Fruit fly (Drosophila melanogaster) whole organism, wandering third instar larva: Measurements from ENCODE around the gene CG14115.

Experiments
- Abd-B ChIP-seq: fragments of >200 bp; optimal IDR thresholded peaks from 2 replicates; lab custom pipeline; 2017; ENCODE audit warnings: missing biosample characterization, missing genetic modification characterization
- CG32264 ChIP-seq: fragments of 200-800 bp; sonication (Bioruptor generic); optimal IDR thresholded peaks from 2 replicates; lab custom pipeline; 2016; ENCODE audit warnings: missing biosample characterization, missing genetic modification characterization
- CG9705 ChIP-seq: fragments of 200-800 bp; sonication (Bioruptor generic); optimal IDR thresholded peaks from 2 replicates; lab custom pipeline; 2018; ENCODE audit warnings: missing biosample characterization, mild to moderate bottlenecking, missing genetic modification characterization
- CrebA ChIP-seq: fragments of 200-800 bp; sonication (Bioruptor generic); optimal IDR thresholded peaks from 2 replicates; lab custom pipeline; 2016; ENCODE audit warnings: missing biosample characterization, mild to moderate bottlenecking, missing genetic modification characterization, borderline replicate concordance
- Dfd ChIP-seq: fragments of >200 bp; optimal IDR thresholded peaks from 2 replicates; lab custom pipeline; 2017; ENCODE audit warnings: missing biosample characterization, missing genetic modification characterization
- Dif ChIP-seq: fragments of 200-275, 200-300 bp; sonication (Bioruptor generic); optimal IDR thresholded peaks from 2 replicates; lab custom pipeline; 2018; ENCODE audit warnings: missing biosample characterization, missing genetic modification characterization; ENCODE audit not compliant: partially characterized antibody
- GATAd ChIP-seq: sonication (Bioruptor generic); optimal IDR thresholded peaks from 2 replicates; lab custom pipeline; 2016; ENCODE audit warnings: missing biosample characterization, missing genetic modification characterization
- HLH106 ChIP-seq: fragments of 200-800 bp; optimal IDR thresholded peaks from 3 replicates; lab custom pipeline; 2019; ENCODE audit warnings: missing biosample characterization, mild to moderate bottlenecking, missing genetic modification characterization, moderate library complexity
- Hnf4 ChIP-seq: fragments of 200-800 bp; sonication (Bioruptor generic); optimal IDR thresholded peaks from 2 replicates; lab custom pipeline; 2016; ENCODE audit warnings: missing biosample characterization, mild to moderate bottlenecking, missing genetic modification characterization
- Hr78 ChIP-seq: fragments of >200 bp; optimal IDR thresholded peaks from 2 replicates; lab custom pipeline; 2017; ENCODE audit warnings: missing biosample characterization, missing genetic modification characterization
- Hr83 ChIP-seq: fragments of 200-300 bp; sonication (Bioruptor generic); optimal IDR thresholded peaks from 2 replicates; lab custom pipeline; 2016; ENCODE audit warnings: missing biosample characterization, mild to moderate bottlenecking, missing genetic modification characterization, moderate library complexity; ENCODE audit not compliant: poor library complexity, severe bottlenecking
- Jra ChIP-seq: sonication (Bioruptor generic); optimal IDR thresholded peaks from 2 replicates; lab custom pipeline; 2016; ENCODE audit warnings: missing biosample characterization, missing genetic modification characterization
- Mio ChIP-seq: sonication (Bioruptor generic); optimal IDR thresholded peaks from 2 replicates; lab custom pipeline; 2016; ENCODE audit warnings: missing biosample characterization, missing genetic modification characterization
- Myc ChIP-seq: fragments of >200 bp; optimal IDR thresholded peaks from 2 replicates; lab custom pipeline; 2017
- N ChIP-seq: fragments of >200 bp; optimal IDR thresholded peaks from 2 replicates; lab custom pipeline; 2018; ENCODE audit warnings: missing biosample characterization, missing external identifiers, missing genetic modification characterization
- OdsH ChIP-seq: fragments of 200-800 bp; sonication (Bioruptor generic); optimal IDR thresholded peaks from 2 replicates; lab custom pipeline; 2016; ENCODE audit warnings: missing biosample characterization, mild to moderate bottlenecking, missing genetic modification characterization
- Rel ChIP-seq, 2 experiments: fragments of 200-800 bp; sonication (Bioruptor generic) in 1 of 2; optimal IDR thresholded peaks; 2 replicates in 1 of 2; 3 replicates in 1 of 2; lab custom pipeline; 2016 to 2019; ENCODE audit warnings: mild to moderate bottlenecking in 2 of 2, missing biosample characterization in 2 of 2, missing genetic modification characterization in 2 of 2, moderate library complexity in 1 of 2
- Sp1 ChIP-seq: fragments of 200-800 bp; sonication (Bioruptor generic); optimal IDR thresholded peaks from 3 replicates; lab custom pipeline; 2019; ENCODE audit warnings: missing biosample characterization, mild to moderate bottlenecking, missing genetic modification characterization, moderate library complexity
- Vsx2 ChIP-seq: fragments of 200-300, 225-300 bp; sonication (Bioruptor generic); optimal IDR thresholded peaks from 2 replicates; lab custom pipeline; 2018; ENCODE audit warnings: missing biosample characterization, missing genetic modification characterization; ENCODE audit not compliant: partially characterized antibody
- br ChIP-seq: fragments of 200-800 bp; sonication (Bioruptor generic); optimal IDR thresholded peaks from 2 replicates; lab custom pipeline; 2016; ENCODE audit warnings: missing biosample characterization, missing genetic modification characterization
- brk ChIP-seq: fragments of 200-800 bp; sonication (Bioruptor generic); optimal IDR thresholded peaks from 2 replicates; lab custom pipeline; 2016; ENCODE audit warnings: missing biosample characterization, mild to moderate bottlenecking, missing genetic modification characterization
- dl ChIP-seq, 2 experiments: fragments of 175-275, 200-275 bp in 1 of 2; fragments of 200-275 bp in 1 of 2; sonication (Bioruptor generic); optimal IDR thresholded peaks; lab custom pipeline; 2018; ENCODE audit warnings: mild to moderate bottlenecking in 2 of 2, missing biosample characterization in 2 of 2, missing genetic modification characterization in 2 of 2, moderate library complexity in 2 of 2; ENCODE audit not compliant: partially characterized antibody in 2 of 2, insufficient read depth in 1 of 2
- dmrt93B ChIP-seq: fragments of 200-800 bp; sonication (Bioruptor generic); optimal IDR thresholded peaks from 2 replicates; lab custom pipeline; 2018; ENCODE audit warnings: missing biosample characterization, mild to moderate bottlenecking, missing genetic modification characterization
- dsf ChIP-seq: sonication (Bioruptor generic); optimal IDR thresholded peaks from 2 replicates; lab custom pipeline; 2016; ENCODE audit warnings: missing biosample characterization, missing genetic modification characterization, borderline replicate concordance
- ey ChIP-seq: fragments of 200-800 bp; sonication (Bioruptor generic); optimal IDR thresholded peaks from 2 replicates; lab custom pipeline; 2016; ENCODE audit warnings: missing biosample characterization, missing genetic modification characterization
- foxo ChIP-seq, 2 experiments: fragments of 200-800 bp; sonication (Bioruptor generic); optimal IDR thresholded peaks; 2 replicates in 1 of 2; 3 replicates in 1 of 2; lab custom pipeline; 2016 to 2017; ENCODE audit warnings: missing biosample characterization in 2 of 2, missing genetic modification characterization in 2 of 2
- fru ChIP-seq: fragments of 200-800 bp; sonication (Bioruptor generic); optimal IDR thresholded peaks from 3 replicates; lab custom pipeline; 2016; ENCODE audit warnings: missing biosample characterization, mild to moderate bottlenecking, missing genetic modification characterization
- h ChIP-seq: fragments of 200-800 bp; sonication (Bioruptor generic); optimal IDR thresholded peaks from 3 replicates; lab custom pipeline; 2016; ENCODE audit warnings: missing biosample characterization, mild to moderate bottlenecking, missing genetic modification characterization
- jim ChIP-seq: fragments of 175-275, 200-325 bp; sonication (Bioruptor generic); optimal IDR thresholded peaks from 2 replicates; lab custom pipeline; 2016; ENCODE audit warnings: missing biosample characterization, mild to moderate bottlenecking, missing genetic modification characterization
- lola ChIP-seq: fragments of >200 bp; optimal IDR thresholded peaks from 2 replicates; lab custom pipeline; 2017; ENCODE audit warnings: missing biosample characterization, missing genetic modification characterization
- pan ChIP-seq: fragments of >200 bp; optimal IDR thresholded peaks from 2 replicates; lab custom pipeline; 2017
- psq ChIP-seq: fragments of 200-800 bp; sonication (Bioruptor generic); optimal IDR thresholded peaks from 3 replicates; lab custom pipeline; 2017; ENCODE audit warnings: missing biosample characterization, mild to moderate bottlenecking, missing genetic modification characterization, moderate library complexity
- rgr ChIP-seq: fragments of 200-800 bp; sonication (Bioruptor generic); optimal IDR thresholded peaks from 3 replicates; lab custom pipeline; 2016; ENCODE audit warnings: missing biosample characterization, mild to moderate bottlenecking, missing genetic modification characterization
- sage ChIP-seq: fragments of 200-800 bp; sonication (Bioruptor generic); optimal IDR thresholded peaks from 2 replicates; lab custom pipeline; 2016; ENCODE audit warnings: missing biosample characterization, mild to moderate bottlenecking, missing genetic modification characterization
- sv ChIP-seq: fragments of 200-800 bp; sonication (Bioruptor generic); optimal IDR thresholded peaks from 3 replicates; lab custom pipeline; 2016; ENCODE audit warnings: missing biosample characterization, missing genetic modification characterization
- tai ChIP-seq: sonication (Bioruptor generic); optimal IDR thresholded peaks from 2 replicates; lab custom pipeline; 2016; ENCODE audit warnings: missing biosample characterization, missing genetic modification characterization
- usp ChIP-seq: fragments of >200 bp; optimal IDR thresholded peaks from 2 replicates; lab custom pipeline; 2017; ENCODE audit warnings: missing biosample characterization, missing genetic modification characterization
- woc ChIP-seq: sonication (Bioruptor generic); optimal IDR thresholded peaks from 2 replicates; lab custom pipeline; 2016; ENCODE audit warnings: missing biosample characterization, mild to moderate bottlenecking, missing genetic modification characterization

Gene CG14115

DNA sequence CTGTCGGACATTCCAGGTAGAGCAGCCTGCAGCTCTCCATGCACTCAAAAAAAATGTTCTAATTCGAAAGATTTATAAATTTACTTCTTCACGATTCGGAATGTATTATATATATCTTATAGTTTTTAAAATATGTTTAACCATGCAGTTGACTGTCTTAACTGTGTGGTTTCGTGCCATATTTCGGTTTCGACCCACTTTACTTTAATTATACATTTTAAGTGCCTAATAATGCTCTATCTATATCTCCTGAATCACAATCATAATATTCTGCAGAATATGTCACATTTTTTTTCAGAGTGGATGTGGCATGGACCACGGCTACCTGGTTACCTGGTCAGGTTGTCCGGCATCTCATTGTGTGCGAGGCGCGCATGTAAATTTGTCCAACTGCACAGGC lies 11.6 kb downstream of the CG14115 start:
- no peak for TF ChIP-seq Myc (lab: Kevin White, UChicago)
- no peak for TF ChIP-seq ey (GFP tag; lab: Kevin White, UChicago)
- no peak for TF ChIP-seq Dif (GFP tag; lab: Kevin White, UChicago)
- TF ChIP-seq CrebA (GFP tag; lab: Kevin White, UChicago) = no peak
- peak in 1 of 2 experiments; percentile 32 for TF ChIP-seq foxo (GFP tag; optimal IDR thresholded peaks at IDR 0.05; lab: Kevin White, UChicago)
- TF ChIP-seq tai (GFP tag; lab: Kevin White, UChicago) = no peak
- TF ChIP-seq dmrt93B = peak; percentile 3
- TF ChIP-seq h = peak; percentile 30
- no peak for TF ChIP-seq Vsx2
- peak; percentile 5 for TF ChIP-seq psq (GFP tag; lab: Kevin White, UChicago)
- no peak for TF ChIP-seq usp (GFP tag; lab: Kevin White, UChicago)
- no peak for TF ChIP-seq Dfd (GFP tag; lab: Kevin White, UChicago)
- no peak for TF ChIP-seq br (GFP tag; lab: Kevin White, UChicago)
- TF ChIP-seq Sp1 (GFP tag; lab: Kevin White, UChicago) = peak; percentile 6
- no peak for TF ChIP-seq dl (GFP tag; optimal IDR thresholded peaks at IDR 0.05; lab: Kevin White, UChicago; ENCODE audit: insufficient read depth in 1 of 2, partially characterized antibody in 2 of 2)
- TF ChIP-seq CG32264 (GFP tag; lab: Kevin White, UChicago) = no peak
- no peak for TF ChIP-seq Hr78 (GFP tag; lab: Kevin White, UChicago)
- no peak for TF ChIP-seq jim (GFP tag; lab: Kevin White, UChicago)
- TF ChIP-seq pan = no peak
- no peak for TF ChIP-seq Rel (GFP tag; optimal IDR thresholded peaks at IDR 0.05; lab: Kevin White, UChicago)
- no peak for TF ChIP-seq Rel (tag; optimal IDR thresholded peaks at IDR 0.05; lab: Kevin White, UChicago)
- TF ChIP-seq CG9705 (GFP tag; lab: Kevin White, UChicago) = no peak
- peak; percentile 22 for TF ChIP-seq HLH106 (tag; lab: Kevin White, UChicago)
- no peak for TF ChIP-seq woc (GFP tag; lab: Kevin White, UChicago)
- no peak for TF ChIP-seq fru (GFP tag; lab: Kevin White, UChicago)
- TF ChIP-seq Hr83 (GFP tag; lab: Kevin White, UChicago) = no peak
- peak; percentile 15 for TF ChIP-seq OdsH (GFP tag; lab: Kevin White, UChicago)
- no peak for TF ChIP-seq N (GFP tag; lab: Kevin White, UChicago)
- no peak for TF ChIP-seq Hnf4 (GFP tag; lab: Kevin White, UChicago)
- no peak for TF ChIP-seq Mio (GFP tag; lab: Kevin White, UChicago)
- no peak for TF ChIP-seq GATAd
- TF ChIP-seq sage (GFP tag; lab: Kevin White, UChicago) = no peak
- no peak for TF ChIP-seq Abd-B (GFP tag; lab: Kevin White, UChicago)
- no peak for TF ChIP-seq lola (GFP tag; lab: Kevin White, UChicago)
- TF ChIP-seq rgr (GFP tag; lab: Kevin White, UChicago) = peak; percentile 9
- TF ChIP-seq dsf (GFP tag; lab: Kevin White, UChicago) = no peak
- TF ChIP-seq sv (GFP tag; lab: Kevin White, UChicago) = no peak
- TF ChIP-seq brk (GFP tag; lab: Kevin White, UChicago) = no peak
- TF ChIP-seq Jra (GFP tag; lab: Kevin White, UChicago) = no peak

DNA sequence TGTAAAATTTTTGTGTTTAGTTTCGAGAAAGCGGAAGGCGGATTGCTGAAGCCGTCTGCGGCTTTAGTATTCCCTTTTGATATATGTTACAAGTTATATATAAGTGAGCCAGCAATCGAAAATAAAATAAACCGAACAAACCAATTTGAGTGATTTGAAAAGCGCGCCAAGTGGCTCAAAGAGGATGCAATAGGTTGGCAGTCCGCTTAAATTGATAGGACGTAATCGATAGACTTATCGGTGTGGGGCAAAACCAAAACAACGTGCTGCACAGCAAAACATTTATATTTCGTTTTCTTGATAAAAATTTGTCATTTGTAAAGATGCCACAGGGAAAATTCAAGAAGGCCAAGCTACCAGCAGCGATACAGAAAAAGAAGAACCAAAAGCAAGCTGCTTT lies 14.5 kb downstream of the CG14115 start, which contains the start of gene CG11279:
TSS of gene CG11279 (plus strand) at position 220 of the 400 bp plus-strand sequence.
- TF ChIP-seq Sp1 (GFP tag; lab: Kevin White, UChicago) (no peak), usp (GFP tag; lab: Kevin White, UChicago) (no peak)

DNA sequence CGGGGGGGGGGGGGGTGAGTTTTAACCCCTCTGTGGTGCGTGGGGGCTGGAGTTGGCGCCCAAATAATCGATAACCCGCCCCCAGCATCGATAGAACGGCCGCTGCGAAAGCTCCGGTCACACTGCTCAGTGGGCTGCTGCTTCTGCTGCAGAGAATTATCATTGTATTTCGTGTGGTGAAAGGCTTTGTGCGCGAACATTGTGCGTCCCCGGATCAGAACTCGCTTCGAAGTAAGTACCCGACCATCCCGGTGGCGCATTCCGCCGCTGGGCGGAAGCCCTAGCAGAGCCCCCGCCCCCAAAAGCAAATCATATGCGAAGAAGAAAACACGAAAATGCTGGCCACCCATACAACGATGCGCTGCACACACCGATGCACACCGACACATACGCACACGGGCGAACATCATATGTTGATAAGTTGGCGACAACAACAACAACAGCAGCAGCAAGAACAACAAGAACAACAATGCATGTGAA lies 16.8 kb downstream of the CG14115 start, which contains the start of gene Syx13:
TSS of gene Syx13 (plus strand) at position 100 of the 480 bp plus-strand sequence.
- peak; percentile 34 for TF ChIP-seq h
- TF ChIP-seq Jra (GFP tag; lab: Kevin White, UChicago) = peak; percentile 29
- TF ChIP-seq OdsH (GFP tag; lab: Kevin White, UChicago) = peak; percentile 42
- peak; percentile 44 for TF ChIP-seq Sp1 (GFP tag; lab: Kevin White, UChicago)
- TF ChIP-seq fru (GFP tag; lab: Kevin White, UChicago) = peak; percentile 15
- peak in 1 of 2 experiments; percentile 41 for TF ChIP-seq foxo (GFP tag; optimal IDR thresholded peaks at IDR 0.05; lab: Kevin White, UChicago)
- no peak for TF ChIP-seq Rel (GFP tag; optimal IDR thresholded peaks at IDR 0.05; lab: Kevin White, UChicago)
- peak; percentile 98 for TF ChIP-seq Rel (tag; optimal IDR thresholded peaks at IDR 0.05; lab: Kevin White, UChicago)
- peak; percentile 33 for TF ChIP-seq Dif (GFP tag; lab: Kevin White, UChicago)
- TF ChIP-seq HLH106 (tag; lab: Kevin White, UChicago) = peak; percentile 36
- peak; percentile 60 for TF ChIP-seq psq (GFP tag; lab: Kevin White, UChicago)
- TF ChIP-seq sv (GFP tag; lab: Kevin White, UChicago) = no peak
- TF ChIP-seq dl (GFP tag; optimal IDR thresholded peaks at IDR 0.05; lab: Kevin White, UChicago; ENCODE audit: insufficient read depth in 1 of 2, partially characterized antibody in 2 of 2) = no peak
- no peak for TF ChIP-seq dmrt93B
- TF ChIP-seq rgr (GFP tag; lab: Kevin White, UChicago) = peak; percentile 7
- TF ChIP-seq N (GFP tag; lab: Kevin White, UChicago) = peak; percentile 71
